Worm (Caenorhabditis elegans) whole organism, midembryonic: ENCODE measurements around the gene ldh-1.
A peak's percentile ranks its signal among the peaks of the same experiment; 100 is the strongest.

ENCODE experiments used
- T22C8.4 ChIP-seq: fragments of 200-800 bp; sonication (Bioruptor generic); IDR thresholded peaks from 2 replicates; pipeline ENCODE4 v1.3.6; 2022; ENCODE audit warnings: missing genetic modification characterization, missing compliant biosample characterization
- cog-1 ChIP-seq: sonication (generic microtip); optimal IDR thresholded peaks from 2 replicates; lab custom pipeline; 2016; ENCODE audit warnings: missing genetic modification characterization, missing compliant biosample characterization
- flt-1 ChIP-seq: fragments of 200-800 bp; sonication (Bioruptor generic); IDR thresholded peaks from 2 replicates; pipeline ENCODE4 v1.3.6; 2022; ENCODE audit warnings: missing genetic modification characterization, missing compliant biosample characterization
- klf-2 ChIP-seq: fragments of 200-800 bp; sonication (Bioruptor generic); conservative IDR thresholded peaks from 2 replicates; pipeline ENCODE4 v1.3.6; 2022; ENCODE audit warnings: missing genetic modification reagents, missing genetic modification characterization, missing compliant biosample characterization
- med-1 ChIP-seq: sonication (generic microtip); optimal IDR thresholded peaks from 2 replicates; lab custom pipeline; 2017; ENCODE audit warnings: missing genetic modification characterization, mild to moderate bottlenecking, missing compliant biosample characterization, antibody characterized with exemption, missing genetic modification reagents; ENCODE audit not compliant: insufficient read depth
- ref-1 ChIP-seq: fragments of 200-800 bp; sonication (Bioruptor generic); conservative IDR thresholded peaks from 2 replicates; pipeline ENCODE4 v1.3.6; 2022; ENCODE audit warnings: missing genetic modification reagents, missing genetic modification characterization, missing compliant biosample characterization
- tab-1 ChIP-seq: fragments of 200-800 bp; sonication (Bioruptor generic); IDR thresholded peaks from 2 replicates; pipeline ENCODE4 v1.3.6; 2022; ENCODE audit warnings: missing genetic modification characterization, missing compliant biosample characterization
- ztf-23 ChIP-seq: fragments of 200-800 bp; sonication (Bioruptor generic); IDR thresholded peaks from 2 replicates; pipeline ENCODE4 v1.3.6; 2022; ENCODE audit warnings: missing genetic modification reagents, missing genetic modification characterization, missing compliant biosample characterization
- ztf-29 ChIP-seq: fragments of 200-800 bp; sonication (Bioruptor generic); IDR thresholded peaks from 2 replicates; pipeline ENCODE4 v1.3.6; 2022; ENCODE audit warnings: missing genetic modification reagents, missing genetic modification characterization, missing compliant biosample characterization

Gene ldh-1

ce11 chrII:11729757-11730535 is 5.9 kb downstream of the ldh-1 start:
- TF ChIP-seq klf-2 (GFP tag; lab: Robert Waterston, UW) (no peak), med-1 (no peak), cog-1 (tag; lab: Kevin White, UChicago) (no peak), tab-1 (GFP tag; lab: Robert Waterston, UW) (no peak), ztf-23 (GFP tag; lab: Robert Waterston, UW) (no peak), ztf-29 (GFP tag; lab: Robert Waterston, UW) (no peak)

ce11 chrII:11731174-11731724 is 7.2 kb downstream of the ldh-1 start:
- TF ChIP-seq T22C8.4 (GFP tag; lab: Robert Waterston, UW) (no peak), tab-1 (GFP tag; lab: Robert Waterston, UW) (no peak), ref-1 (GFP tag; lab: Robert Waterston, UW) (no peak), cog-1 (tag; lab: Kevin White, UChicago) (no peak), ztf-29 (GFP tag; lab: Robert Waterston, UW) (no peak), ztf-23 (GFP tag; lab: Robert Waterston, UW) (no peak), flt-1 (no peak)

- TF ChIP-seq ztf-23 (GFP tag; lab: Robert Waterston, UW) (no peak), med-1 (no peak), ref-1 (GFP tag; lab: Robert Waterston, UW) (no peak), klf-2 (GFP tag; lab: Robert Waterston, UW) (no peak), ztf-29 (GFP tag; lab: Robert Waterston, UW) (no peak), tab-1 (GFP tag; lab: Robert Waterston, UW) (no peak), cog-1 (tag; lab: Kevin White, UChicago) (no peak), T22C8.4 (GFP tag; lab: Robert Waterston, UW) (no peak), flt-1 (no peak)
These were observed 8.5 kb downstream of the ldh-1 start, which contains the start of gene F13D12.8 for ce11 chrII:11732513-11732912. TSS of gene F13D12.8 (minus strand) at chrII:11732594.

ce11 chrII:11733850-11734249 is 9.8 kb downstream of the ldh-1 start:
- no peak for TF ChIP-seq ref-1 (GFP tag; lab: Robert Waterston, UW)
- no peak for TF ChIP-seq med-1
- TF ChIP-seq klf-2 (GFP tag; lab: Robert Waterston, UW), result no peak
- TF ChIP-seq tab-1 (GFP tag; lab: Robert Waterston, UW), result no peak
- no peak for TF ChIP-seq flt-1
- no peak for TF ChIP-seq ztf-23 (GFP tag; lab: Robert Waterston, UW)
- TF ChIP-seq ztf-29 (GFP tag; lab: Robert Waterston, UW), result no peak
- no peak for TF ChIP-seq cog-1 (tag; lab: Kevin White, UChicago)
- TF ChIP-seq T22C8.4 (GFP tag; lab: Robert Waterston, UW), result no peak

- TF ChIP-seq T22C8.4 (GFP tag; lab: Robert Waterston, UW), result no peak
- TF ChIP-seq ztf-29 (GFP tag; lab: Robert Waterston, UW), result no peak
- no peak for TF ChIP-seq ref-1 (GFP tag; lab: Robert Waterston, UW)
- TF ChIP-seq tab-1 (GFP tag; lab: Robert Waterston, UW), result no peak
These were observed 13.3 kb downstream of the ldh-1 start for ce11 chrII:11737347-11737746.

ce11 chrII:11739199-11739598 is 15.2 kb downstream of the ldh-1 start, which contains the start of gene ctsa-1.2:
TSS of gene ctsa-1.2 (plus strand) at chrII:11739358.
- TF ChIP-seq flt-1 (no peak), T22C8.4 (GFP tag; lab: Robert Waterston, UW) (no peak), med-1 (no peak), ztf-29 (GFP tag; lab: Robert Waterston, UW) (no peak), ref-1 (GFP tag; lab: Robert Waterston, UW) (no peak), klf-2 (GFP tag; lab: Robert Waterston, UW) (no peak), tab-1 (GFP tag; lab: Robert Waterston, UW) (no peak), cog-1 (tag; lab: Kevin White, UChicago) (no peak), ztf-23 (GFP tag; lab: Robert Waterston, UW) (no peak)

ce11 chrII:11742320-11742719 is 18.3 kb downstream of the ldh-1 start:
- TF ChIP-seq cog-1 (tag; lab: Kevin White, UChicago), result no peak
- TF ChIP-seq ztf-29 (GFP tag; lab: Robert Waterston, UW), result no peak
- TF ChIP-seq T22C8.4 (GFP tag; lab: Robert Waterston, UW), result no peak
- no peak for TF ChIP-seq tab-1 (GFP tag; lab: Robert Waterston, UW)
- no peak for TF ChIP-seq klf-2 (GFP tag; lab: Robert Waterston, UW)
- no peak for TF ChIP-seq ztf-23 (GFP tag; lab: Robert Waterston, UW)
- no peak for TF ChIP-seq ref-1 (GFP tag; lab: Robert Waterston, UW)
- no peak for TF ChIP-seq flt-1
- TF ChIP-seq med-1, result no peak

- no peak for TF ChIP-seq klf-2 (GFP tag; lab: Robert Waterston, UW)
- no peak for TF ChIP-seq med-1
- 0 out of 2 replicates have a peak, but pooled peaks have one; percentile 37 for TF ChIP-seq ztf-23 (GFP tag; lab: Robert Waterston, UW)
- TF ChIP-seq T22C8.4 (GFP tag; lab: Robert Waterston, UW), result peak; percentile 48; the same call in 1 of the 2 replicates
- TF ChIP-seq cog-1 (tag; lab: Kevin White, UChicago), result no peak
- TF ChIP-seq ref-1 (GFP tag; lab: Robert Waterston, UW), result no peak
- peak; percentile 60; the same call in 1 of the 2 replicates for TF ChIP-seq flt-1
- TF ChIP-seq ztf-29 (GFP tag; lab: Robert Waterston, UW), result no peak
- peak; percentile 64; the same call in 1 of the 2 replicates for TF ChIP-seq tab-1 (GFP tag; lab: Robert Waterston, UW)
These were observed 22.8 kb downstream of the ldh-1 start for ce11 chrII:11746782-11747288.

ce11 chrII:11747889-11748288 is 23.9 kb downstream of the ldh-1 start:
- TF ChIP-seq T22C8.4 (GFP tag; lab: Robert Waterston, UW), result no peak
- 0 out of 2 replicates have a peak, but pooled peaks have one; percentile 8 for TF ChIP-seq flt-1
